Fruit fly (Drosophila melanogaster) whole organism, wandering third instar larva: ENCODE measurements around the gene mRpL19.
A peak's percentile ranks its signal among the peaks of the same experiment; 100 is the strongest.

ENCODE experiments used
- Abd-B ChIP-seq: fragments of >200 bp; optimal IDR thresholded peaks from 2 replicates; lab custom pipeline; 2017; ENCODE audit warnings: missing biosample characterization, missing genetic modification characterization
- CG32264 ChIP-seq: fragments of 200-800 bp; sonication (Bioruptor generic); optimal IDR thresholded peaks from 2 replicates; lab custom pipeline; 2016; ENCODE audit warnings: missing biosample characterization, missing genetic modification characterization
- CG9705 ChIP-seq: fragments of 200-800 bp; sonication (Bioruptor generic); optimal IDR thresholded peaks from 2 replicates; lab custom pipeline; 2018; ENCODE audit warnings: missing biosample characterization, mild to moderate bottlenecking, missing genetic modification characterization
- CrebA ChIP-seq: fragments of 200-800 bp; sonication (Bioruptor generic); optimal IDR thresholded peaks from 2 replicates; lab custom pipeline; 2016; ENCODE audit warnings: missing biosample characterization, mild to moderate bottlenecking, missing genetic modification characterization, borderline replicate concordance
- Dif ChIP-seq: fragments of 200-275, 200-300 bp; sonication (Bioruptor generic); optimal IDR thresholded peaks from 2 replicates; lab custom pipeline; 2018; ENCODE audit warnings: missing biosample characterization, missing genetic modification characterization; ENCODE audit not compliant: partially characterized antibody
- GATAd ChIP-seq: sonication (Bioruptor generic); optimal IDR thresholded peaks from 2 replicates; lab custom pipeline; 2016; ENCODE audit warnings: missing biosample characterization, missing genetic modification characterization
- HLH106 ChIP-seq: fragments of 200-800 bp; optimal IDR thresholded peaks from 3 replicates; lab custom pipeline; 2019; ENCODE audit warnings: missing biosample characterization, mild to moderate bottlenecking, missing genetic modification characterization, moderate library complexity
- Hnf4 ChIP-seq: fragments of 200-800 bp; sonication (Bioruptor generic); optimal IDR thresholded peaks from 2 replicates; lab custom pipeline; 2016; ENCODE audit warnings: missing biosample characterization, mild to moderate bottlenecking, missing genetic modification characterization
- Hr78 ChIP-seq: fragments of >200 bp; optimal IDR thresholded peaks from 2 replicates; lab custom pipeline; 2017; ENCODE audit warnings: missing biosample characterization, missing genetic modification characterization
- Hr83 ChIP-seq: fragments of 200-300 bp; sonication (Bioruptor generic); optimal IDR thresholded peaks from 2 replicates; lab custom pipeline; 2016; ENCODE audit warnings: missing biosample characterization, mild to moderate bottlenecking, missing genetic modification characterization, moderate library complexity; ENCODE audit not compliant: poor library complexity, severe bottlenecking
- Jra ChIP-seq: sonication (Bioruptor generic); optimal IDR thresholded peaks from 2 replicates; lab custom pipeline; 2016; ENCODE audit warnings: missing biosample characterization, missing genetic modification characterization
- Mio ChIP-seq: sonication (Bioruptor generic); optimal IDR thresholded peaks from 2 replicates; lab custom pipeline; 2016; ENCODE audit warnings: missing biosample characterization, missing genetic modification characterization
- Myc ChIP-seq: fragments of >200 bp; optimal IDR thresholded peaks from 2 replicates; lab custom pipeline; 2017
- N ChIP-seq: fragments of >200 bp; optimal IDR thresholded peaks from 2 replicates; lab custom pipeline; 2018; ENCODE audit warnings: missing biosample characterization, missing external identifiers, missing genetic modification characterization
- OdsH ChIP-seq: fragments of 200-800 bp; sonication (Bioruptor generic); optimal IDR thresholded peaks from 2 replicates; lab custom pipeline; 2016; ENCODE audit warnings: missing biosample characterization, mild to moderate bottlenecking, missing genetic modification characterization
- Sp1 ChIP-seq: fragments of 200-800 bp; sonication (Bioruptor generic); optimal IDR thresholded peaks from 3 replicates; lab custom pipeline; 2019; ENCODE audit warnings: missing biosample characterization, mild to moderate bottlenecking, missing genetic modification characterization, moderate library complexity
- brk ChIP-seq: fragments of 200-800 bp; sonication (Bioruptor generic); optimal IDR thresholded peaks from 2 replicates; lab custom pipeline; 2016; ENCODE audit warnings: missing biosample characterization, mild to moderate bottlenecking, missing genetic modification characterization
- dmrt93B ChIP-seq: fragments of 200-800 bp; sonication (Bioruptor generic); optimal IDR thresholded peaks from 2 replicates; lab custom pipeline; 2018; ENCODE audit warnings: missing biosample characterization, mild to moderate bottlenecking, missing genetic modification characterization
- dsf ChIP-seq: sonication (Bioruptor generic); optimal IDR thresholded peaks from 2 replicates; lab custom pipeline; 2016; ENCODE audit warnings: missing biosample characterization, missing genetic modification characterization, borderline replicate concordance
- ey ChIP-seq: fragments of 200-800 bp; sonication (Bioruptor generic); optimal IDR thresholded peaks from 2 replicates; lab custom pipeline; 2016; ENCODE audit warnings: missing biosample characterization, missing genetic modification characterization
- foxo ChIP-seq, 2 experiments: fragments of 200-800 bp; sonication (Bioruptor generic); optimal IDR thresholded peaks; 2 replicates in 1 of 2; 3 replicates in 1 of 2; lab custom pipeline; 2016 to 2017; ENCODE audit warnings: missing biosample characterization in 2 of 2, missing genetic modification characterization in 2 of 2
- h ChIP-seq: fragments of 200-800 bp; sonication (Bioruptor generic); optimal IDR thresholded peaks from 3 replicates; lab custom pipeline; 2016; ENCODE audit warnings: missing biosample characterization, mild to moderate bottlenecking, missing genetic modification characterization
- lola ChIP-seq: fragments of >200 bp; optimal IDR thresholded peaks from 2 replicates; lab custom pipeline; 2017; ENCODE audit warnings: missing biosample characterization, missing genetic modification characterization
- pan ChIP-seq: fragments of >200 bp; optimal IDR thresholded peaks from 2 replicates; lab custom pipeline; 2017
- psq ChIP-seq: fragments of 200-800 bp; sonication (Bioruptor generic); optimal IDR thresholded peaks from 3 replicates; lab custom pipeline; 2017; ENCODE audit warnings: missing biosample characterization, mild to moderate bottlenecking, missing genetic modification characterization, moderate library complexity
- sage ChIP-seq: fragments of 200-800 bp; sonication (Bioruptor generic); optimal IDR thresholded peaks from 2 replicates; lab custom pipeline; 2016; ENCODE audit warnings: missing biosample characterization, mild to moderate bottlenecking, missing genetic modification characterization
- sv ChIP-seq: fragments of 200-800 bp; sonication (Bioruptor generic); optimal IDR thresholded peaks from 3 replicates; lab custom pipeline; 2016; ENCODE audit warnings: missing biosample characterization, missing genetic modification characterization
- tai ChIP-seq: sonication (Bioruptor generic); optimal IDR thresholded peaks from 2 replicates; lab custom pipeline; 2016; ENCODE audit warnings: missing biosample characterization, missing genetic modification characterization
- usp ChIP-seq: fragments of >200 bp; optimal IDR thresholded peaks from 2 replicates; lab custom pipeline; 2017; ENCODE audit warnings: missing biosample characterization, missing genetic modification characterization
- woc ChIP-seq: sonication (Bioruptor generic); optimal IDR thresholded peaks from 2 replicates; lab custom pipeline; 2016; ENCODE audit warnings: missing biosample characterization, mild to moderate bottlenecking, missing genetic modification characterization

Gene mRpL19

DNA sequence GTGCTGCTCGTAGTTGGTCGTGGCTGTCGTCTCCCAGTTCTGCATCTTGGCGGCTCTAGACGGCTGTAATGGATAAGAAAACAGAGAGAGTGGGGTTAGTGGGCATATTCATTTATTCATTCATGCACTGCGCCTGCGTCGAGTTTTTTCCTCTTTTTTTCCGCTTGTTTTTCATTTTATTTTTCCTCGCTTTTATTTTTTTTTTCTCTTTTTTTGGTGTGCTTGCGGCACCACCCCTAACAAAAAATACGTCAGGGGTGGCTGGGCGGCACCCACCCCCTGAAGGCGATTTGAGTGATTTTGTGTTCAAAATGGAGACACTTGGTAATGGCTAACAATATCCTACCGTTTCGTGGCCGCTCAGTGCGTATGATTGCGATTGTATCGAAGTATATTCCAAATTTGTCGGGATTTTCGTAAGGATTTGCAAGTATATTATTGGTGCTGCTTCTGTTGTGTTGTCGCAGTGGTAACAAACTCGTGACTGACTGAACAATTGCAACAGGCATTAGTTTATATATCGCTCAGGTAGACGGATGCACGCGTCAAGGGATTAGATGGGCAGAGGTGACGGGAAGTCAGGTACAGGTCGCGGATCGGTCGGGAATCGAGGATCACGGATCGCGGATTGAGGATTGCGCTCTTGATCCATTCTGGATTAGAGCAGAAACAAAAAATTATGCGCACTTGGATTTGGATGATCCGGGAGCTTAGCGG, 20.4 kb downstream of the mRpL19 start:
- TF ChIP-seq Sp1 (peak; percentile 79), Abd-B (GFP tag; lab: Kevin White, UChicago) (no peak), CrebA (GFP tag; lab: Kevin White, UChicago) (peak; percentile 39)
- TF ChIP-seq, all 38 proteins: peak for 2

DNA sequence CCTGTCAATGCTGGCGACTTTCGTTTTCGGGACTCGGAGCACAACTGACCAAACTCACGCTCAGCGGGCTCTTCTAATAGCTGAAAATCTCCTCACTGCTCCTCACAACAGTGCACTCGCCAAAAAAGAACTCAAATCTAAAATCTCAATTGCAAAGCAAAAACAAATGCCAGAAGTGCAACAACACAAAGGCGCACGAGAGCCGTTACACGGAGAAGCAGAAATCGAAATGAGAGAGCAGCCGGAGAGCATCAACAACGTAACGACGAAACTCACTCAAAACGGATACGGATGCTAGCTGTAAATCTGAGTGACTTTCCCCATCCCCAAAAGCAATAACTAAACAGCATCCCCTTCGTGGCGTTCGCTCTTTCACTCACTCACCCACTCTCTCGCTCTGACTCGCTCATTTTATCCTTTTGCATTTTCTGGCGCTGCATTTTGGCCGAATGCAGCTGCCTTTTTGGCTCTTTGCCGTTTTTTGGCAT, 23.9 kb downstream of the mRpL19 start, which contains the start of gene hb:
Gene hb (minus strand): TSS at position 51 of the 488 bp plus-strand sequence.
- TF ChIP-seq pan (lab: Kevin White, UChicago) (no peak), psq (GFP tag; lab: Kevin White, UChicago) (no peak), tai (GFP tag; lab: Kevin White, UChicago) (no peak), lola (GFP tag; lab: Kevin White, UChicago) (no peak), sage (no peak), foxo (GFP tag; optimal IDR thresholded peaks at IDR 0.05; lab: Kevin White, UChicago) (no peak)

DNA sequence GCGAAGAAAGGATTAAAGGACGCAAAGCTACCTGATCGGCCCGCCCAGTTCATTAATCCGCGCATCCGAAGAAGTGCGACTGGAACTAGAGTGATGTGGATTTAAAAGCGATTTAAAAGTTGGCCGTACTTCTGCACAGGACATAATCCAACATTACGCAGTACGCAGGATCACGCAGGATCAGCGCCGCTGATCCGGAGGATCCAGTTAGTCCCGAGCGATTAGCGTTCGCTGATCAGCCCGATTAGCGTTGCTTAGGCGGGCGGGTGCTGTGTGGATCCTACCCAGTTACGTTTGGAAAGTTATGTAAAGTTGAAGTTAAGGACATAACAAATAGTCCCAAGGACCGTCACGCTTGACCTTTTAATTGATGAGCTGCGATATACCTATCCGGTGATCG, 25.3 kb downstream of the mRpL19 start:
- TF ChIP-seq CG32264 (GFP tag; lab: Kevin White, UChicago) (no peak), h (no peak)

DNA sequence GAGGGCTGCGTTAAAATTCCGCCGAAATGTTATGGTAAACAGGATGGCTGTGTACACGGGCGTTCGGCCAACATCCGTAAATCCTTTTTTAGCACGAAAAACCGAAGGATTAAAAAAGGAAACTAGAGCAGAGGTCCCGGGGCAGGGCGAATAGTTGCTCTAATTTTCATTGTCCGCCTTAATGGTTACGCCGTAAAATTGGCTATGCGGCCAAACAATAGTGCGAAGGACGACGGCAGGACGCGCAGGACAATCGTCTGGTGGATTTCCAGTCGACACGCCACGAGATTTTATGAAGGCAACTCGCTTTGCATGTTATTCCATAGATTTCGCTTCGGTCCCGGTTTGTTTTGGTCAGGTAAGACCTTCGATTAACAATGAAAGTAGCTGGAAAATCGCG, 26.8 kb downstream of the mRpL19 start:
- TF ChIP-seq Myc (lab: Kevin White, UChicago) (no peak), Sp1 (no peak), HLH106 (tag; lab: Kevin White, UChicago) (no peak), N (GFP tag; lab: Kevin White, UChicago) (no peak), Hr78 (GFP tag; lab: Kevin White, UChicago) (no peak), dsf (GFP tag; lab: Kevin White, UChicago) (no peak), CrebA (GFP tag; lab: Kevin White, UChicago) (no peak), Jra (no peak), OdsH (GFP tag; lab: Kevin White, UChicago) (no peak), foxo (GFP tag; optimal IDR thresholded peaks at IDR 0.05; lab: Kevin White, UChicago) (no peak), woc (GFP tag; lab: Kevin White, UChicago) (no peak), lola (GFP tag; lab: Kevin White, UChicago) (no peak), ey (GFP tag; lab: Kevin White, UChicago) (no peak), usp (GFP tag; lab: Kevin White, UChicago) (no peak)
- TF ChIP-seq, all 38 proteins: peak for 0

DNA sequence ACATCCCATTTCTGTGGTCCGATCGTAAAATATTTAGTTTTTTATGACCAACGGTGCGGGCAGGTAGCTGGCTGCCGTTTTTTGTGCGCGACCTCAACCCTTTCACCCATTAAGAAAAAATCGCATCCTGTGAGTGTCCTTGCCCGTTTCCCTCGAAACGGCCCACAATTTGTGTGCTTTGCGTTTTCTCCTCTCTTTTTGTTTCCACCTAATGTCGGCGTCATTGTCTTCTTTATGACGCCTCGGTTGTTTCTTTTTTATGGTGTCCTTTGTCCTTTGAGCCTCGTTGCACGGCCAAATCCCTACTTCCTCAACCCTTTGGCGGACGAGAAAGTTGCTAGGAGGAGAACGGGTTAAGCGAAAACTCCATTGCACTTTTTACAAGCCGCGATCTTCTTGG, 27.3 kb downstream of the mRpL19 start:
- TF ChIP-seq Abd-B (GFP tag; lab: Kevin White, UChicago) (no peak), CrebA (GFP tag; lab: Kevin White, UChicago) (no peak)

DNA sequence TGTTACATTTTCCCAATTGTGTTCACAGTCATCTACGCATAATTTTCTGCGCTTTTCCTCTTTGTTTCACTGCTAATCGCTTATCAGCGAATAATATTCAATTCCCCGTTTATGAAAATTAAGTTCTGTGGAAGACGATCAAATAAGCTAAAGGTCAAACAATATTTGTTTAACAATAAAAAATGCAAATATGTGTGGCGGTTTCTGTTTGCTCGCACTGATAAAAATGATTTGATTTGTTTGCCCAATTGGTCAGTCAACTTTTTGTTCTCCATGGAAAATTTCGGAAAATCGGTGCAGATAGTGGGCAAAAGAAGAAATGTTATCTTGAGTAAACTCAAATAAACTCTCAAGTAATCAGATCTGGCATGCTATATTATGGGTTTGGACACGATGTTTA, 30.8 kb downstream of the mRpL19 start:
- TF ChIP-seq sage = no peak
- no peak for TF ChIP-seq N (GFP tag; lab: Kevin White, UChicago)
- TF ChIP-seq Hnf4 = no peak
- TF ChIP-seq ey (GFP tag; lab: Kevin White, UChicago) = no peak
- TF ChIP-seq Hr83 (GFP tag; lab: Kevin White, UChicago) = no peak
- no peak for TF ChIP-seq Dif (GFP tag; lab: Kevin White, UChicago)
- TF ChIP-seq h = no peak
- no peak for TF ChIP-seq GATAd (GFP tag; lab: Kevin White, UChicago)
- no peak for TF ChIP-seq woc (GFP tag; lab: Kevin White, UChicago)
- no peak for TF ChIP-seq CG9705
- TF ChIP-seq HLH106 (tag; lab: Kevin White, UChicago) = no peak
- TF ChIP-seq usp (GFP tag; lab: Kevin White, UChicago) = no peak
- no peak for TF ChIP-seq tai (GFP tag; lab: Kevin White, UChicago)
- TF ChIP-seq Mio (GFP tag; lab: Kevin White, UChicago) = no peak
- no peak for TF ChIP-seq brk (GFP tag; lab: Kevin White, UChicago)
- no peak for TF ChIP-seq sv (GFP tag; lab: Kevin White, UChicago)
- TF ChIP-seq Jra = no peak
- no peak for TF ChIP-seq OdsH (GFP tag; lab: Kevin White, UChicago)
- no peak for TF ChIP-seq dmrt93B
